Worm (Caenorhabditis elegans) whole organism, dauer: ENCODE data around the gene C25D7.16.

Source experiments
- unc-62 ChIP-seq: sonication (generic microtip); optimal IDR thresholded peaks from 2 replicates; lab custom pipeline; 2017; ENCODE audit warnings: missing biosample characterization, missing genetic modification reagents, missing genetic modification characterization

Gene C25D7.16

DNA sequence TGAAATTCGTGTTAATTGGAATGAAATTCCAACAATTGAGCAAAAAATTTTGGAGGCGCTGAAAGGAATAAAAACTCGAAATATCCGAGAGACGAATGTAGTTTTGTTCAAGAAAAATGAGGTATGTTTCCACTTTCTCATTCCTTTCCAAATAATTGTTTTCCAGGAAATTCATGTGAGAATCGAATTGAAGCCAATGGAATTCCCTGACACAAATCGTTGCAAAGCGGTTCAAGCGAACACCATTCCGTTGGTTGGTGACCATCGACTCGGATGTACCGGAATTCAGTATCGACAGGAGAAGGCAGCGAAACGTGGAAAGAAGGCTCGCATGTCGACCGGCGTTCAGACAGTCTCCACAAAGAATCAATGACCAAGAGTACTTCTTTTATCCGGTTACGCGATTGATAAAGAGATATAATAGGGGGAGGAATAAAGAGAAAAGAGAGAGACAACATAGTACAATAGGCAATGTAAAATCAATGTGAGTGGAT is 420 bp downstream of the C25D7.16 start:
- no peak for TF ChIP-seq unc-62 (GFP tag; lab: Kevin White, UChicago)

DNA sequence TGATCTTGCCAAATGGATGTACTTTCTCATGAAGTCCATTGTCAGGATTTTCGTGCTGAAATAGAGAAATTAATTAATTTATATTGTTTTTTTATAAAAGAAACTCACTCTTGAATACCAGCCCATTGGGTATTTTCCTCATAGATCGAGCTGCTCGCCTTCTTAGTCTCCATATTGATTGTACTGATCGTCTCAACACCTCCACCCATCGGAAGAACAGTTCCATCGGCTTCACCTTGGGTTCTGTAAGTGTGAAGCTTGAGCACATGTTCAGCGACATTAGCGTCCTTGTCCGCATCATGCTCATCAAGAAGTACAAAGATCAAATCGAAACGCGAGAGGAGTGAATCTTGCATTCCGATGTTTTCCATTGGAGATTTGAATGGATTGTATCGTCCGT is 1.8 kb downstream of the C25D7.16 start:
- no peak for TF ChIP-seq unc-62 (GFP tag; lab: Kevin White, UChicago)

DNA sequence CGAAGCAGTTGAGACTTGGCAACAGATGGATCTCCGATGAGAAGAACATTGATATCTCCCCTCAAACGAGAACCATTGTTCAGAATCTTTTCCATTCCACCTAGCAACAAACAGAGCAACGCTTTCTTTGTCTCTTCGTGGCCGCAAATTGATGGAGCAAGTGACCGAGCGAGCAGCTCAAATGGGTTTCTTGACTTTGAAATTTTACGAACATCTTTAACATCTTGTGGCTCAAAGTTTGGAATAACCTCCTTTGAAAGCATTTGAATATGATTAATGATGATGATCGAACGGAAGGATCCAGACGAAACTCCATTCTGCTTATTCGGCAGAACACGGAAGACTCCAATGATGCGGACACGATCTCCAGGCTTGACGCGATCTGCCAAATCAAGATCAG is 2.5 kb downstream of the C25D7.16 start:
- TF ChIP-seq unc-62 (GFP tag; lab: Kevin White, UChicago), result no peak

DNA sequence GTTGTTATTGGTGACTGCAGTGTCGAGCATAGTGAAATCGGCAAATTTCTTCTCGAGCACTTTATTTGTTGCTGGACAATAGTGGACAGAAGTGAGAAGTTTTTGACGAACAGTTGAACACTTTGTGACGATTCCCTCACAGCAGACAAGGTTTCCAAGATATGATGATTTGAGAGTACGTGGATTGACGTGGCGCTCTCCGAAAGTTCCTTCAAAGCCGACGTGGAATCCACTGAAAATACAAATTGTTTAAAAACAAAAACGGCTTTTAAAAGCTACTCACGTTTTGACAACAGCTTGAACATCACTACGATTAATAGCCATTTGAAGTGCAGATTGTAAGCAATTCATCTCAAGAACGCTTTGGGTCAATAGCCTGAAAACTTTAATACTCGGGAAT is 3.0 kb downstream of the C25D7.16 start:
- no peak for TF ChIP-seq unc-62 (GFP tag; lab: Kevin White, UChicago)

DNA sequence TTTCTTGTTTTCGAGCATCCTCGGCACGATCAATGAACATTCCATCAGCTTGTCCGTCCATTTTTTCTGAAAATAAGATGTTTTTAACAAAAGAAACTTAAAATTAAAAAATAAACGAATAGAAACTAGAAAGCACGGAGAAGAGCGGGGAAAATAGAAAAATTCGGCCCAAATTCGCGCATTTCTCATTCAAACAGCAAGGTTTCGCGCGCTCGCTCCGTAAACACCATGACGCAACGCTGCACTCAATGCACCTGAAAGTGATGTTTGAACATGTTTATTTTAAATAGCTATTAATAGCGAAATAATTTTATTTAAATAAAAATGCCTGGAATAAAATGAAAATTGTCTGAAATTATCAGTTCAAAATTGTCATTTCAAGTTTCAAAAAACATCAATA is 3.6 kb downstream of the C25D7.16 start, which contains the start of the genes mcm-3 and C25D7.15:
Gene mcm-3, minus strand, starts transcription at position 66 of the 400 bp plus-strand sequence.
Gene C25D7.15, plus strand, starts transcription at position 275 of the 400 bp plus-strand sequence.
- TF ChIP-seq unc-62 (GFP tag; lab: Kevin White, UChicago), result no peak

DNA sequence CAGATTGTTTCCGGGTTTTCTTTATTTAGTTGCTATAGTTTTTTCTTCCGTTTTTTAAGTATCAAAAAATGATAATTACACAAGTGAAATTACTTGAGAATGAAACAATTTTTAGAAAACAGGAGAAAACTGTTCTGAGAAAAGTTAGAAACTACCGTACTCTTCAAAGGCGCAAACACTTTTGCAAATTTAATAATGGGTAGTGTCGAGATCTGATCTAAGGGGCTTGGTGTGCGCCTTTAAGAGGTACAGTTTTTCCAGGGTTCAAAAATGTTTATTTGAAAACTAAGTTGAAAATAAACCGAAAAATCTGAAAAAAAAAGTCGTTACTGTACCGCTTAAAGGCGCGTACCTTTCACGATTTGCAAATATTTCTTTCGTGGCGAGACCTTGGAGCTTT is 4.6 kb downstream of the C25D7.16 start:
- TF ChIP-seq unc-62 (GFP tag; lab: Kevin White, UChicago), result no peak

DNA sequence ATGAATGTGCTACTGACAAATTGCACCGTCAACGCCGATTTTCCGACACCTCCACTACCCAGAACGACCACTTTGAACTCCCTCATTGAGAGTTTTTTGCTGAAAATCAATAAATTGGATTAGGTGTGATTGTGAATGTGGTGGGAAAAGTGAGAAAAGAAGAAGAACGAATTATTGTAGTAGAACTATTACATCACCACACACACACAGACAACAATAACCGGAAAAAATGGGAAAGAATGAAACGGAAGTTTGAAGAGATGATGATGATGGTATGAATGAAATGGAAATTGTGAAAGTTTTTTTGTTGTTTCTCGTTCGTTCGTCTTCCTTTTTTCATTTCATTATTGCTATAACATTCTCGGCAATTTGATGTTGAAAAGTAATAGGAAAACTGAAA is 8.0 kb downstream of the C25D7.16 start, which contains the start of gene rap-2:
Gene rap-2, minus strand, starts transcription at position 101 of the 400 bp plus-strand sequence.
- TF ChIP-seq unc-62 (GFP tag; lab: Kevin White, UChicago), result no peak

DNA sequence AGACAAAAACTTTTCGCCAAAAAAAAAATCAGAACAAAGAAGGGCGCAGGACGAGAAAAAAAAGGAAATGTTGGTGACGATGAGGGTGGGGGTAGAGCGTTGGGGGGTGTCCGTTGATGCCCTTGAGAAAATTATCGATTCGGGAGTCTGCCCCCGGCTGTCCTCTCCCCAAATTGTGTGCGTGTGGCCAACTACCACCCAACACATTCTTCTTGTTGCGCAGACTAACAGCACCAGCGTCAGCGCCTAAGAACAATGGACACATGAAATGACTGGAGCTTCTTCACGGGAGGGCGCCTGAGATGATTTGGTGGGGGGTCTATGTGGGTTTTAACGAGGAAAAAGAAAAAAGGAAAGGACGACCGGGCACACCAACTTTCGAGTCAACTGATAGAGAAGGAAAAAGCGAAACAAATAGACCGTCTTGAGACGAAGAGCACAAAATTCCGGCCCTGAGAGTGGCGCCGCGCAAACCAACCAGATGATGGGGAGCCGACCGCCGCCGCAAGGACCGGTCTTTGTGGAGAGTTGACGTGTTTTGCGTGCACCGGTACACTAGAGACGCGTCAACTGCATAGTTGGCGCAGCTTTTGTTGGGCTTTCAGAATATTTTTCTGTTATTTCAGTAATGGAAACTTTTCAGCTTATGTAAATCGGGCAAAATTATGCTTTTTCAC is 9.2 kb downstream of the C25D7.16 start, which contains the start of gene C25D7.9:
Gene C25D7.9, plus strand, starts transcription at position 68 of the 677 bp plus-strand sequence.
- TF ChIP-seq unc-62 (GFP tag; lab: Kevin White, UChicago), result no peak

DNA sequence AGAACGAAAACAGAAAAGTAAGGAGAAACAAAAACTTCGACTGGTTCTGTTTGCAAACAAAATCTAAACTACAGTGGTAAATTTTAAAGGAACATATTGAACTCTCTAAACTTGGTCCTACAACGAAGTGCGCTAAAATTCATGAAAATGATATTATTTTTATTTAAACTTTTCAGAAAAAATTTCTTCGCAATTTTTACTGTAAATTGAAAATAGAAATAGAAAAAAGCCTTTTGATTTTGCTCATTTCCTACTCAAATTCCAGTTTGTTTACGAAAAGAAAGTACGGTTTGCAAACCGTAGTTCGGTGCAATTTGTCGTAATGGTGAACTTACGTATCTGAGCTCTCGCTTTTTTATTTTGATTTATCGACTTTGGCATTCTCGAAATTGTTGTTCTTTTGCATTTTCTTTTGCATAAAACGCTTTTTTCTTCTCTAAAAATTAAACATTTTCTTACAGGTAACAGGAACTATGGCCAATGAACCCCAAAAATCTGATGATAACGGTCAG is 9.9 kb downstream of the C25D7.16 start, which contains the start of gene otub-1:
Gene otub-1, plus strand, starts transcription at position 462 of the 512 bp plus-strand sequence.
- TF ChIP-seq unc-62 (GFP tag; lab: Kevin White, UChicago), result no peak

DNA sequence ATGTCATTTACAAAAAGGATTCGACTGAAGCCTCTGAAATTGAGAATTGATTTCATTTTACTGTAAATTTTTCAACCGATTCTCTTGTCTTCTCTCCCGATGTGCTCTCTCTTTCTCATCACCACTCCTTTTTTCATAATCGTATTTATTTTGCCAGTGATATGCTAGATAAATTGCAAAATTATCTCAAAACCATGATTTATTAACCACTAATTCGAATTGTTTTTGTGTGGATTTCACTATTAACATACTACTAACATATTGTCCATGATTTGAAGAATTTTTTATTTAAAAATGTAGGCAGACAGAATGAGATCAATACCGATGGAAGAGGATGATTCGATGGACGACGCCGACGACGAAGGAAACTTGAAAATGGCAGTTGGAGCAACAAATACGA is 11.2 kb downstream of the C25D7.16 start, which contains the start of gene C25D7.10:
Gene C25D7.10, plus strand, starts transcription at position 301 of the 400 bp plus-strand sequence.
- TF ChIP-seq unc-62 (GFP tag; lab: Kevin White, UChicago), result no peak

DNA sequence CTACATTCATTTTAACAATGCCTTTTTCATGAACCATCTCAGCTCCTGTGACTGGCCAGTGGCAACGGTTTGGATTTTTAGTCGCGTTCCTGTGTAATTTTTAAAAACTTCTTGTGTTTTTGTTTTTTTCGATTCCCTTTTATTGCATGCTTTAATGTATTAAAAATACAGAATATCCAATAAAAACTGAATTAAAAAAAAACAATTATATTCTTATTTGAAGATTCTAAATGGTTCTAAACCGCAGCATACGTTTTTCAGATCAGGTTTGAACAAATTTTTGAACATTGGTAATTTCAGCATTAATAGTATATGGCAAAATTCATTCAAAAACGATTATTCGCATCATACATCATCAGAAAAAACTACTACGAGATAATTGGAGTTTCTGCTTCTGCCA is 12.4 kb downstream of the C25D7.16 start, which contains the start of gene dnj-3:
Gene dnj-3, plus strand, starts transcription at position 301 of the 400 bp plus-strand sequence.
- TF ChIP-seq unc-62 (GFP tag; lab: Kevin White, UChicago), result no peak

DNA sequence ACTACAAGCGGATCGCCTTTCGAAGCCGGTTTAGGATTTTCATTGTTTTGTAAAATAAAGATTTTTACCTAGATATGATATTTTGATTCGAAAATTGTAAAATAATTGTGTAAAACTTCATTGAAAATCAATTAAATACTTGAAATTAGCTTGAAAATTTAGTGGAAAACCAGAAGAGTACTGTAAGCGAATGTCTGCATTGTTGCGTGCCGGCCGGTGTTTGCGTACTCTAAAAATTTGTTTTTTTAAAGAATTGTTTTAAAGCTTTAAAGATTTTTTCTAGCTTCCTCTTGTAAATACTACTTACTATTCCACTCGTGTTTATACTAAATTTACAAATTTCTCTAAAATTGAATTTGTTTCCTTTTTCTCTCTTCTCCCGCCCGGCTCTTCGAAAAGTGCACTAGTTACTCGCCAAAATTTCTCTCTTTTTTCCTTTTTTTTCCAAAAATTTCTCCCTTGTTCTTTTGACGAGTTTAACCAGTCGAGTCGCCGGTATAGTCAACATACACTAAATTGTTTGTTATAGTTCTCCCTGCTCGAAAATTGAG is 13.5 kb downstream of the C25D7.16 start:
- no peak for TF ChIP-seq unc-62 (GFP tag; lab: Kevin White, UChicago)

DNA sequence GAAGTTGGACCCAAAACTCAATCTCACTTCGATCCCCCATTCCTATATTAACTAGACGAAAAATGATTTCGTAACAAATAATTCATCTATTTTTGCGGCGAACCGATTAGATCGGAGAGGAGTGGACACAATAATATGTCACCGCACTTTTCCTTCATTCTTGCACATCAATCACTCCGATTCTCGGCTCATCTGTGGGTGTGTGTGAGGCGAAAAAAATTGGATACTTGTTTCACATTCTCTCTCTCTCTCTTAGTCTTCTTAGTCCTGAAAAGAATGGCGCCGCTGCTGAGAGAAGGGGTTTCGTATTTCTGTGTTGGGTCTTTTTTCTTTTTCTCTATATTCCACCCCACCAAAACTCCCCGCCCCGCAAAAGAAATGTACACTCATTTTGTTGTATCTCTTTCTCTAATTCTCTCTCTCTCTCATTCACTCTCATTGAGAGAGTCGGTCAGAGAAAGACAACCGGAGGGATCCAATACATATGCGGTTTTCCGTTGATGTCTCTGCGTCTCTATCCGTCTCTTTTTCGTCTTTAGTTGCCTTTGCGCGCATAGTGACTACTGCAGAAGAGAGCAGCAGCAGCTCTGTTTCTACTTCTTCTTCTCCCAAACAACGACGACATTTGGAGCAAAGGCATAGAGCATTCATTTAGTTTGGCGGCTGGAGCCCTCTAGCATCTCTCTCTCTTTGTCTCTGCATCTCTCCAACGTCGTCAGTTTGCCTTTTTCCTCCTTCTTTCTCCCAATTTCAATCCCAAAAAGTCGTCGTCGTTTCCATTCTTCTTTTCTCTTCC is 15.2 kb downstream of the C25D7.16 start, which contains the start of gene unc-76:
Gene unc-76, plus strand, starts transcription at position 746 of the 796 bp plus-strand sequence.
- TF ChIP-seq unc-62 (GFP tag; lab: Kevin White, UChicago), result no peak

DNA sequence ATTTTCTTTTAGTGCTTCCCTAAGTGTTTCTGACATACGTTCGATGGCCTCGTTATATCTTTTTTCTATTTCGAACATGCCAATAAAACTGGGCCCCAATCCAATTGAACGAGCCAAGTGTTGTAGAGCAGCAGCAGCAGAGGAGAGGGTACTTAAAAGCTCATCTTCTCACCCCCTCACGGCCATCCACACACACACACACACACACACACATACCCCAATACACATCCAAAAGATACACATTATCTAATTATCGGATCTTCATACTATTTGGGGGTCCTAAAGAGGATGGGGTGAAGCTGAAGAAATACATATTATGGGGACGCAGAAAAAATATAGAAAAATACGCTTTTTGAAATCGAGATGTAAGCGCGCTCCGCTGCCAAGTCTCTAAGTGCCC is 16.8 kb downstream of the C25D7.16 start:
- TF ChIP-seq unc-62 (GFP tag; lab: Kevin White, UChicago), result no peak

DNA sequence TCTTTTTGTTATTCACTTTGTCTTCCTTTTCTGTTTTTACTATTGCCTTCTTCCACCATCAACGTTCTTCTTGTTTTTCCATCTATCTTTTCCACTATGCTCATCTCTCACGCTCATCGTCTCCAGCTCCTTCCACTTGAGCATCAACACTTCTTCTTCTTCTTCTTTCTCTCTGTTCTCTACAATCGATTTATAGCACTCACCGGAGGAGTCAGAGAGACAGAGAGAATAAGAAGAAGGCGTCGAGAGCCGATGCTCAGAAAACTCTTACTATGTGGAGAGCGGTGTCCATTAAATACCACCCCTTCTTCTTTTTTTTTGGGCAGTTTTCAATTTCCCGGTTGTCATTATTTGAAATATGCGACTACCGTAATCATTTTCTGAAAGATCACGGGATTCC is 18.9 kb downstream of the C25D7.16 start:
- TF ChIP-seq unc-62 (GFP tag; lab: Kevin White, UChicago), result no peak
